Fruit fly (Drosophila melanogaster): ENCODE data around the gene CG11563.

CG11563 gene

DNA sequence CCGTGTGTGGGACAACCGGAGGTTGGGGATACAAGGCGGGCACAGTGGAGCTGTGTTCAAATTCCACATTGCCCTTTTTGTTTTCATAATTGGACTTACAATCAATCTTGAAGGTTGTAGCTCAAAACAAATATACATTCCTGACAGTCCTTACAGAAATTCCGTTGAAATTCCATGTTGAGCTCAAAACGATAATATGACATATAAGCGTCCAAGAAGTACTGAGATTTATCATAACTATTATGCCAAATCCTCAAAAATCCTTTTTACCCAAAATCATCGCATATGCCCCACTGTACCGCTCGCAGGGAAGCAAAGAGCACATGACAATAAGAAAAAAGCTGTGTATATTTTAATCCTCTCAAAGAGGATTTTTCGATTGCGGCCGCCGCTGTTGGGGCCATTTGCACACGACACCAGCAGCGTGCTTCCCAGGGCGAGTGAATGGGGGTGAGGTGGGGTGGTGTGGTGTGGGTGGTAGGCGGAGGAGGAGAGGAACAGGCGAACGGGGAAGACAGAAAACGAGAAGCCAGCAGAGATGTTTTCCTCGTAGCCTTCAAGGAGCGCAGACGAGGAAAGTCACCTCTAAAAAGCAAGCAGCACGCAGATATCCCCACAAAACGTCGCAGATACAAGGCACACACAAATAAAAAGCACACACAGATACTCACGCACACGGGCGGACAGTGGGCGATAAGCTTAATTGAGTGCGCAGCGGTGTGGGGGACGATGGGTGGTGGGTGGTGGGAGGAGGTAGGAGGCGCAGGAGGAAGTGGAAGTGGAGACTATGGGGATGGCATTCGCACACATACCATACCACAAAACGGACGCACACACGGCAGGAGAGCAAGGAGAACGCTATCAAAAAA, 19.3 kb upstream of the CG11563 start (continued):
- TF ChIP-seq CG6813 (GFP tag; optimal IDR thresholded peaks at IDR 0.05) (peak; percentile 34), CG6791 (GFP tag; IDR thresholded peaks at IDR 0.05; ENCODE audit: partially characterized antibody) (no peak), Hr3 (GFP tag; optimal IDR thresholded peaks at IDR 0.05) (peak; percentile 6), CG1603 (tag; optimal IDR thresholded peaks at IDR 0.05) (peak; percentile 60), exex (tag; optimal IDR thresholded peaks at IDR 0.05) (no peak), Doc2 (GFP tag; IDR thresholded peaks at IDR 0.05) (no peak), slp2 (GFP tag; optimal IDR thresholded peaks at IDR 0.05) (peak; percentile 1), salm (tag; optimal IDR thresholded peaks at IDR 0.05) (peak; percentile 2), wdn (GFP tag; IDR thresholded peaks at IDR 0.05) (0 out of 2 replicates have a peak, but pooled peaks have one; percentile 58), Ravus (GFP tag; IDR thresholded peaks at IDR 0.05) (no peak; the same call in 1 of the 2 replicates), sug (tag; optimal IDR thresholded peaks at IDR 0.05) (peak; percentile 31), CG7786 (GFP tag; optimal IDR thresholded peaks at IDR 0.05) (peak; percentile 68), NC2α (GFP tag; optimal IDR thresholded peaks at IDR 0.05) (no peak), CG8388 (GFP tag; optimal IDR thresholded peaks at IDR 0.05) (peak; percentile 43), Pdp1 (GFP tag; optimal IDR thresholded peaks at IDR 0.05) (peak; percentile 25 to 47), ase (GFP tag; IDR thresholded peaks at IDR 0.05) (0 out of 3 replicates have a peak, but pooled peaks have one; percentile 55), CG4707 (GFP tag; optimal IDR thresholded peaks at IDR 0.05) (peak; percentile 29), CG32772 (GFP tag; IDR thresholded peaks at IDR 0.05) (0 out of 2 replicates have a peak, but pooled peaks have one; percentile 20), CG9932 (GFP tag; IDR thresholded peaks at IDR 0.05) (peak; percentile 59), CG3407 (GFP tag; optimal IDR thresholded peaks at IDR 0.05) (peak; percentile 5), twi (tag; optimal IDR thresholded peaks at IDR 0.05) (no peak), CG9437 (GFP tag; optimal IDR thresholded peaks at IDR 0.05) (peak; percentile 51), CG2129 (GFP tag; IDR thresholded peaks at IDR 0.05; ENCODE audit: partially characterized antibody) (no peak), CG12071 (GFP tag; optimal IDR thresholded peaks at IDR 0.05) (peak; percentile 47), HmgZ (tag; optimal IDR thresholded peaks at IDR 0.05) (peak; percentile 42), slbo (GFP tag; IDR thresholded peaks at IDR 0.05) (peak; percentile 67), sr (GFP tag; IDR thresholded peaks at IDR 0.05) (peak; percentile 45; the same call in 1 of the 3 replicates), CG14667 (GFP tag; IDR thresholded peaks at IDR 0.05) (peak; percentile 35; the same call in 1 of the 2 replicates), CG8359 (GFP tag; optimal IDR thresholded peaks at IDR 0.05; ENCODE audit: borderline replicate concordance) (no peak), CG10654 (GFP tag; optimal IDR thresholded peaks at IDR 0.05) (peak; percentile 52), vvl (GFP tag; IDR thresholded peaks at IDR 0.05) (peak; percentile 38), CG42726 (GFP tag; IDR thresholded peaks at IDR 0.05; ENCODE audit: partially characterized antibody) (no peak), sd (tag; optimal IDR thresholded peaks at IDR 0.05) (peak; percentile 30), Lhr (GFP tag; optimal IDR thresholded peaks at IDR 0.05) (no peak), onecut (GFP tag; IDR thresholded peaks at IDR 0.05) (peak; percentile 43; the same call in 1 of the 2 replicates), CG14050 (GFP tag; IDR thresholded peaks at IDR 0.05) (peak; percentile 52; the same call in 1 of the 3 replicates), CG3838 (GFP tag; optimal IDR thresholded peaks at IDR 0.05) (no peak), CG1024 (GFP tag; IDR thresholded peaks at IDR 0.05) (peak; percentile 30; the same call in 1 of the 2 replicates), CG15011 (GFP tag; optimal IDR thresholded peaks at IDR 0.05) (no peak), eve (GFP tag; optimal IDR thresholded peaks at IDR 0.05) (no peak), tio (GFP tag; optimal IDR thresholded peaks at IDR 0.05) (peak; percentile 55), CHES-1-like (GFP tag; optimal IDR thresholded peaks at IDR 0.05) (peak; percentile 36), CG8089 (GFP tag; optimal IDR thresholded peaks at IDR 0.05) (peak; percentile 41), dan (GFP tag; IDR thresholded peaks at IDR 0.05) (no peak), CG8924 (tag; optimal IDR thresholded peaks at IDR 0.05) (peak; percentile 41), Fer1 (GFP tag; optimal IDR thresholded peaks at IDR 0.05) (peak; percentile 61), CG1529 (GFP tag; optimal IDR thresholded peaks at IDR 0.05) (peak; percentile 36), gem (tag; optimal IDR thresholded peaks at IDR 0.05) (peak; percentile 74)
